Worm (Caenorhabditis elegans) whole organism, midembryonic: ENCODE measurements around the gene Y25C1A.8.

Experiments
- cog-1 ChIP-seq: sonication (generic microtip); optimal IDR thresholded peaks from 2 replicates; lab custom pipeline; 2016; ENCODE audit warnings: missing genetic modification characterization, missing compliant biosample characterization
- klf-2 ChIP-seq: fragments of 200-800 bp; sonication (Bioruptor generic); conservative IDR thresholded peaks from 2 replicates; pipeline ENCODE4 v1.3.6; 2022; ENCODE audit warnings: missing genetic modification reagents, missing genetic modification characterization, missing compliant biosample characterization
- tab-1 ChIP-seq: fragments of 200-800 bp; sonication (Bioruptor generic); IDR thresholded peaks from 2 replicates; pipeline ENCODE4 v1.3.6; 2022; ENCODE audit warnings: missing genetic modification characterization, missing compliant biosample characterization

DNA sequence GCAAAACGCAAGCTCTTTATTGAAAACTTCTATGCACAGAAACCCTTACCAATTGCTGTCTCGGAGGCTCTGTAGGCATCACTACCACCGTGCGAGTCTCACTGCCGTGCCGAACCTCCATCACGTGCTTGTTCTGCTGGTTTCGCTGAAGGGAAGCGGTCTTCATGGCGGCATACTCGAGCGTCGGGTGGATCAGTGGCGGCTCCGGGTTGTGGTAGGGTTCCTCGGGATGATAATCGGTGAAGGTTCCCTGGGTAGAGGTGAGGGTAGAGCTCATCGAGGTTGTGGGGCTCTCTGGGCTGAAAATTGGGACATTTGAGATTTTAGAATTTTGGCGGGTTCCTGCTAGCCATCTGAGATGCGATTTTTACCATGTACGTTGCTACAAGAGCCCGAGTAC, 23.9 kb downstream of the Y25C1A.8 start:
- TF ChIP-seq cog-1 (tag; lab: Kevin White, UChicago), result no peak
- TF ChIP-seq klf-2 (GFP tag; lab: Robert Waterston, UW), result no peak
- TF ChIP-seq tab-1 (GFP tag; lab: Robert Waterston, UW), result no peak
